Fruit fly (Drosophila melanogaster) whole organism, embryonic: ENCODE data around the gene CG33325.

Source experiments
- Adf1 ChIP-seq: fragments of 200-800 bp; sonication (Bioruptor generic); IDR thresholded peaks from 2 replicates; pipeline ENCODE4 v1.3.6; 2022; ENCODE audit warnings: missing biosample characterization, missing genetic modification characterization
- CG10209 ChIP-seq: fragments of 200-800 bp; sonication (Bioruptor generic); optimal IDR thresholded peaks from 3 replicates; lab custom pipeline; 2017; ENCODE audit warnings: missing biosample characterization, mild to moderate bottlenecking, missing genetic modification characterization, missing genetic modification reagents
- CG1024 ChIP-seq: fragments of 200-800 bp; sonication (Bioruptor generic); IDR thresholded peaks from 2 replicates; pipeline ENCODE4 v1.3.6; 2022; ENCODE audit warnings: missing biosample characterization, missing genetic modification characterization
- CG11085 ChIP-seq: fragments of 200-800 bp; sonication (Bioruptor generic); IDR thresholded peaks from 2 replicates; pipeline ENCODE4 v1.3.6; 2022; ENCODE audit warnings: missing biosample characterization, missing genetic modification characterization
- CG11723 ChIP-seq: fragments of 200-800 bp; sonication (Bioruptor generic); optimal IDR thresholded peaks from 2 replicates; lab custom pipeline; 2017; ENCODE audit warnings: missing biosample characterization, mild to moderate bottlenecking, missing genetic modification characterization
- CG1233 ChIP-seq: fragments of 200-800 bp; sonication (Bioruptor generic); optimal IDR thresholded peaks from 4 replicates; lab custom pipeline; 2018; ENCODE audit warnings: missing biosample characterization, mild to moderate bottlenecking, missing genetic modification characterization
- CG12391 ChIP-seq: fragments of 200-800 bp; sonication (Bioruptor generic); optimal IDR thresholded peaks from 3 replicates; lab custom pipeline; 2018; ENCODE audit warnings: missing biosample characterization, mild to moderate bottlenecking, missing genetic modification characterization, moderate library complexity
- CG13123 ChIP-seq: fragments of 200-800 bp; sonication (Bioruptor generic); optimal IDR thresholded peaks from 2 replicates; lab custom pipeline; 2016; ENCODE audit warnings: missing biosample characterization, missing genetic modification characterization
- CG13424 ChIP-seq: fragments of 200-800 bp; sonication (Bioruptor generic); optimal IDR thresholded peaks from 2 replicates; lab custom pipeline; 2019; ENCODE audit warnings: missing biosample characterization, mild to moderate bottlenecking, missing genetic modification characterization, moderate library complexity
- CG14860 ChIP-seq: fragments of 200-800 bp; sonication (Bioruptor generic); IDR thresholded peaks from 3 replicates; pipeline ENCODE4 v1.3.6; 2022; ENCODE audit warnings: missing biosample characterization, missing genetic modification characterization; ENCODE audit not compliant: partially characterized antibody
- CG15479 ChIP-seq: fragments of 200-800 bp; sonication (Bioruptor generic); optimal IDR thresholded peaks from 3 replicates; lab custom pipeline; 2019; ENCODE audit warnings: missing biosample characterization, mild to moderate bottlenecking, missing genetic modification characterization, moderate library complexity
- CG15514 ChIP-seq: fragments of 200-800 bp; sonication (Bioruptor generic); optimal IDR thresholded peaks from 3 replicates; lab custom pipeline; 2017; ENCODE audit warnings: missing biosample characterization, missing genetic modification characterization, mild to moderate bottlenecking, moderate library complexity, missing genetic modification reagents
- CG16779 ChIP-seq: fragments of 200-800 bp; sonication (Bioruptor generic); IDR thresholded peaks from 2 replicates; pipeline ENCODE4 v1.3.6; 2022; ENCODE audit warnings: missing biosample characterization, missing genetic modification characterization
- CG17612 ChIP-seq: fragments of 200-800 bp; sonication (Bioruptor generic); IDR thresholded peaks from 2 replicates; pipeline ENCODE4 v1.3.6; 2022; ENCODE audit warnings: missing biosample characterization, missing genetic modification characterization
- CG18476 ChIP-seq: fragments of 200-800 bp; sonication (Bioruptor generic); optimal IDR thresholded peaks from 2 replicates; lab custom pipeline; 2016; ENCODE audit warnings: missing biosample characterization, mild to moderate bottlenecking, missing genetic modification characterization
- CG30020 ChIP-seq: fragments of 200-800 bp; optimal IDR thresholded peaks from 2 replicates; lab custom pipeline; 2019; ENCODE audit warnings: missing biosample characterization, mild to moderate bottlenecking, missing genetic modification characterization, moderate library complexity
- CG3995 ChIP-seq: fragments of 200-800 bp; sonication (Bioruptor generic); optimal IDR thresholded peaks from 3 replicates; lab custom pipeline; 2016; ENCODE audit warnings: missing biosample characterization, missing genetic modification characterization
- CG42726 ChIP-seq: fragments of 200-800 bp; sonication (Bioruptor generic); IDR thresholded peaks from 2 replicates; pipeline ENCODE4 v1.3.6; 2022; ENCODE audit warnings: missing biosample characterization, missing genetic modification characterization; ENCODE audit not compliant: partially characterized antibody
- CG43689 ChIP-seq: fragments of 200-800 bp; sonication (Bioruptor generic); IDR thresholded peaks from 2 replicates; pipeline ENCODE4 v1.3.6; 2022; ENCODE audit warnings: missing biosample characterization, missing genetic modification characterization
- CG4820 ChIP-seq: fragments of 200-800 bp; sonication (Bioruptor generic); optimal IDR thresholded peaks from 3 replicates; lab custom pipeline; 2016; ENCODE audit warnings: missing biosample characterization, missing genetic modification characterization
- CG5245 ChIP-seq: fragments of 200-800 bp; sonication (Bioruptor generic); optimal IDR thresholded peaks from 3 replicates; lab custom pipeline; 2016; ENCODE audit warnings: missing biosample characterization, missing genetic modification characterization
- CG6854 ChIP-seq: fragments of 200-800 bp; sonication (Bioruptor generic); optimal IDR thresholded peaks from 3 replicates; lab custom pipeline; 2017; ENCODE audit warnings: missing biosample characterization, mild to moderate bottlenecking, missing genetic modification characterization
- CG8089 ChIP-seq: fragments of 200-800 bp; sonication (Bioruptor generic); optimal IDR thresholded peaks from 3 replicates; lab custom pipeline; 2016; ENCODE audit warnings: missing biosample characterization, missing genetic modification characterization
- Dip3 ChIP-seq: fragments of 200-800 bp; sonication (Bioruptor generic); optimal IDR thresholded peaks from 3 replicates; lab custom pipeline; 2016; ENCODE audit warnings: missing biosample characterization, missing genetic modification characterization
- Doc3 ChIP-seq: fragments of 200-800 bp; sonication (Bioruptor generic); IDR thresholded peaks from 3 replicates; pipeline ENCODE4 v1.3.6; 2022; ENCODE audit warnings: missing biosample characterization, missing genetic modification characterization; ENCODE audit not compliant: partially characterized antibody
- Fer3 ChIP-seq: fragments of 200-800 bp; sonication (Bioruptor generic); optimal IDR thresholded peaks from 2 replicates; lab custom pipeline; 2018; ENCODE audit warnings: missing biosample characterization, mild to moderate bottlenecking, missing genetic modification characterization, moderate library complexity
- GATAe ChIP-seq: fragments of 200-800 bp; sonication (Bioruptor generic); conservative IDR thresholded peaks from 2 replicates; pipeline ENCODE4 v1.3.6; 2022; ENCODE audit warnings: missing biosample characterization, missing genetic modification characterization
- Hand ChIP-seq: fragments of 200-800 bp; sonication (Bioruptor generic); optimal IDR thresholded peaks from 2 replicates; lab custom pipeline; 2017; ENCODE audit warnings: mild to moderate bottlenecking, missing biosample characterization, missing genetic modification reagents, missing genetic modification characterization
- Hey ChIP-seq: fragments of 200-800 bp; sonication (Bioruptor generic); optimal IDR thresholded peaks from 3 replicates; lab custom pipeline; 2018; ENCODE audit warnings: missing biosample characterization, mild to moderate bottlenecking, missing genetic modification characterization
- Hr3 ChIP-seq: fragments of 200-800 bp; sonication (Bioruptor generic); optimal IDR thresholded peaks from 3 replicates; lab custom pipeline; 2016; ENCODE audit warnings: missing biosample characterization, missing genetic modification characterization
- Meics ChIP-seq: fragments of 200-800 bp; sonication (Bioruptor generic); optimal IDR thresholded peaks from 2 replicates; lab custom pipeline; 2017; ENCODE audit warnings: missing biosample characterization, mild to moderate bottlenecking, missing genetic modification characterization
- NC2β ChIP-seq: fragments of 200-800 bp; sonication (Bioruptor generic); optimal IDR thresholded peaks from 2 replicates; lab custom pipeline; 2016; ENCODE audit warnings: missing biosample characterization, missing genetic modification characterization
- Ravus ChIP-seq: fragments of 200-800 bp; sonication (Bioruptor generic); IDR thresholded peaks from 2 replicates; pipeline ENCODE4 v1.3.6; 2022; ENCODE audit warnings: missing biosample characterization, missing genetic modification characterization
- Sry-δ ChIP-seq: fragments of 200-800 bp; sonication (Bioruptor generic); optimal IDR thresholded peaks from 2 replicates; lab custom pipeline; 2016; ENCODE audit warnings: missing biosample characterization, missing genetic modification characterization
- Tbp ChIP-seq: fragments of >200 bp; optimal IDR thresholded peaks from 2 replicates; lab custom pipeline; 2018; ENCODE audit warnings: missing biosample characterization, missing genetic modification characterization
- al ChIP-seq: fragments of 200-800 bp; sonication (Bioruptor generic); IDR thresholded peaks from 2 replicates; pipeline ENCODE4 v1.3.6; 2022; ENCODE audit warnings: missing biosample characterization, missing genetic modification characterization
- bcd ChIP-seq: fragments of 200-800 bp; sonication (Bioruptor generic); optimal IDR thresholded peaks from 2 replicates; lab custom pipeline; 2017; ENCODE audit warnings: missing biosample characterization, mild to moderate bottlenecking, missing genetic modification characterization
- dan ChIP-seq: fragments of 200-800 bp; sonication (Bioruptor generic); IDR thresholded peaks from 2 replicates; pipeline ENCODE4 v1.3.6; 2022; ENCODE audit warnings: missing biosample characterization, missing genetic modification characterization
- dpn ChIP-seq, 2 experiments: fragments of 200-800 bp; sonication (Bioruptor generic); optimal IDR thresholded peaks; 3 replicates each; lab custom pipeline; 2016; ENCODE audit warnings: missing biosample characterization in 2 of 2, missing genetic modification characterization in 2 of 2
- eve ChIP-seq, 2 experiments: fragments of >200 bp; optimal IDR thresholded peaks; 2 replicates each; lab custom pipeline; 2017; ENCODE audit warnings: missing biosample characterization in 2 of 2, missing genetic modification characterization in 2 of 2
- grn ChIP-seq: fragments of 200-800 bp; sonication (Bioruptor generic); optimal IDR thresholded peaks from 3 replicates; lab custom pipeline; 2017; ENCODE audit warnings: missing biosample characterization, missing genetic modification characterization
- gsb ChIP-seq: fragments of 200-800 bp; sonication (Bioruptor generic); IDR thresholded peaks from 2 replicates; pipeline ENCODE4 v1.3.6; 2022; ENCODE audit warnings: missing biosample characterization, missing genetic modification characterization
- hb ChIP-seq: fragments of 200-800 bp; sonication (Bioruptor generic); IDR thresholded peaks from 3 replicates; pipeline ENCODE4 v1.3.6; 2022; ENCODE audit warnings: missing biosample characterization, missing genetic modification characterization; ENCODE audit not compliant: partially characterized antibody
- hth ChIP-seq: fragments of >200 bp; optimal IDR thresholded peaks from 2 replicates; lab custom pipeline; 2017; ENCODE audit warnings: inconsistent platforms
- mam ChIP-seq: fragments of 200-800 bp; sonication (Bioruptor generic); optimal IDR thresholded peaks from 3 replicates; lab custom pipeline; 2016; ENCODE audit warnings: missing biosample characterization, missing genetic modification characterization
- p53 ChIP-seq: fragments of 200-800 bp; sonication (Bioruptor generic); optimal IDR thresholded peaks from 2 replicates; lab custom pipeline; 2016; ENCODE audit warnings: missing biosample characterization, missing genetic modification characterization
- peb ChIP-seq: fragments of 200-800 bp; sonication (Bioruptor generic); IDR thresholded peaks from 2 replicates; pipeline ENCODE4 v1.3.6; 2022; ENCODE audit warnings: missing biosample characterization, missing genetic modification characterization
- repo ChIP-seq: fragments of 200-800 bp; sonication (Bioruptor generic); optimal IDR thresholded peaks from 2 replicates; lab custom pipeline; 2016; ENCODE audit warnings: missing biosample characterization, missing genetic modification characterization
- sim ChIP-seq: fragments of 200-800 bp; sonication (Bioruptor generic); IDR thresholded peaks from 2 replicates; pipeline ENCODE4 v1.3.6; 2022; ENCODE audit warnings: missing biosample characterization, missing genetic modification characterization
- stc ChIP-seq: fragments of 200-800 bp; sonication (Bioruptor generic); IDR thresholded peaks from 2 replicates; pipeline ENCODE4 v1.3.6; 2022; ENCODE audit warnings: missing biosample characterization, missing genetic modification characterization
- tll ChIP-seq, 2 experiments: fragments of 200-800 bp in 1 of 2; fragments of >200 bp in 1 of 2; sonication (Bioruptor generic) in 1 of 2; optimal IDR thresholded peaks; 2 replicates each; lab custom pipeline; 2017 to 2019; ENCODE audit warnings: missing biosample characterization in 2 of 2, missing genetic modification characterization in 2 of 2, mild to moderate bottlenecking in 1 of 2, moderate library complexity in 1 of 2
- vnd ChIP-seq: fragments of 200-800 bp; sonication (Bioruptor generic); IDR thresholded peaks from 3 replicates; pipeline ENCODE4 v1.3.6; 2022; ENCODE audit warnings: missing biosample characterization, missing genetic modification characterization; ENCODE audit not compliant: partially characterized antibody

CG33325 gene

dm6 chr3R:8652731-8653130 lies 27.1 kb downstream of the CG33325 start, which contains the start of the genes Sys1 and Dhod (continued):
- TF ChIP-seq CG1233 (peak; percentile 52), dan (no peak), CG5245 (GFP tag; lab: Kevin White, UChicago) (peak; percentile 36), CG3995 (GFP tag; lab: Kevin White, UChicago) (peak; percentile 74), CG30020 (tag; lab: Kevin White, UChicago) (peak; percentile 45), Tbp (GFP tag; lab: Kevin White, UChicago) (no peak), Hand (GFP tag; lab: Kevin White, UChicago) (no peak), peb (GFP tag; lab: Robert Waterston, UW) (peak; percentile 38), CG1024 (GFP tag; lab: Robert Waterston, UW) (no peak; the same call in 1 of the 2 replicates), Hr3 (GFP tag; lab: Kevin White, UChicago) (peak; percentile 59), CG17612 (GFP tag; lab: Robert Waterston, UW) (no peak), CG13123 (GFP tag; lab: Kevin White, UChicago) (peak; percentile 46), CG14860 (GFP tag; lab: Robert Waterston, UW) (peak; percentile 72), CG8089 (GFP tag; lab: Kevin White, UChicago) (no peak), CG12391 (peak; percentile 75), CG11085 (GFP tag; lab: Robert Waterston, UW) (0 out of 2 replicates have a peak, but pooled peaks have one; percentile 27), dpn (GFP tag; optimal IDR thresholded peaks at IDR 0.05; lab: Kevin White, UChicago) (peak; percentile 69 to 75), p53 (GFP tag; lab: Kevin White, UChicago) (no peak), CG10209 (GFP tag; lab: Kevin White, UChicago) (peak; percentile 47), eve (GFP tag; optimal IDR thresholded peaks at IDR 0.05; lab: Kevin White, UChicago) (no peak), repo (GFP tag; lab: Kevin White, UChicago) (peak; percentile 23), Adf1 (peak; percentile 40; the same call in 1 of the 2 replicates), CG42726 (no peak), CG6854 (GFP tag; lab: Kevin White, UChicago) (no peak), CG18476 (GFP tag; lab: Kevin White, UChicago) (peak; percentile 25), mam (peak; percentile 81), CG16779 (GFP tag; lab: Robert Waterston, UW) (no peak), CG15479 (GFP tag; lab: Kevin White, UChicago) (no peak), bcd (GFP tag; lab: Kevin White, UChicago) (peak; percentile 39), Hey (tag; lab: Kevin White, UChicago) (no peak), CG15514 (GFP tag; lab: Kevin White, UChicago) (peak; percentile 75), Fer3 (tag; lab: Kevin White, UChicago) (peak; percentile 40), Meics (GFP tag; lab: Kevin White, UChicago) (peak; percentile 57), GATAe (GFP tag; lab: Robert Waterston, UW) (no peak), Ravus (GFP tag; lab: Robert Waterston, UW) (no peak), al (peak; percentile 51), hb (GFP tag; lab: Robert Waterston, UW) (peak; percentile 83), CG43689 (GFP tag; lab: Robert Waterston, UW) (peak; percentile 20; the same call in 1 of the 2 replicates), NC2β (GFP tag; lab: Kevin White, UChicago) (peak; percentile 72), CG4820 (no peak)

dm6 chr3R:8650741-8651140 lies 29.1 kb downstream of the CG33325 start, which contains the start of the genes Mkk4 and SLIRP2:
Gene Mkk4 (minus strand): TSS chr3R:8650796.
Gene SLIRP2 (plus strand): TSS chr3R:8651084.
- TF ChIP-seq vnd (GFP tag; lab: Robert Waterston, UW) (peak; percentile 85), grn (GFP tag; lab: Kevin White, UChicago) (peak; percentile 91), Doc3 (GFP tag; lab: Robert Waterston, UW) (peak; percentile 72; the same call in 2 of the 3 replicates), stc (GFP tag; lab: Robert Waterston, UW) (peak; percentile 99), hth (lab: Kevin White, UChicago) (no peak), sim (peak; percentile 98), gsb (GFP tag; lab: Robert Waterston, UW) (peak; percentile 98), tll (GFP tag; optimal IDR thresholded peaks at IDR 0.05; lab: Kevin White, UChicago) (peak; percentile 71 to 88), CG13424 (tag; lab: Kevin White, UChicago) (peak; percentile 99), Dip3 (peak; percentile 99), Sry-δ (GFP tag; lab: Kevin White, UChicago) (peak; percentile 99), bcd (GFP tag; lab: Kevin White, UChicago) (peak; percentile 99), CG11723 (peak; percentile 98)
